Fruit fly (Drosophila melanogaster) whole organism, wandering third instar larva: Measurements from ENCODE around the gene Hand.

Source experiments
- Abd-B ChIP-seq: fragments of >200 bp; optimal IDR thresholded peaks from 2 replicates; lab custom pipeline; 2017; ENCODE audit warnings: missing biosample characterization, missing genetic modification characterization
- CG32264 ChIP-seq: fragments of 200-800 bp; sonication (Bioruptor generic); optimal IDR thresholded peaks from 2 replicates; lab custom pipeline; 2016; ENCODE audit warnings: missing biosample characterization, missing genetic modification characterization
- CG9705 ChIP-seq: fragments of 200-800 bp; sonication (Bioruptor generic); optimal IDR thresholded peaks from 2 replicates; lab custom pipeline; 2018; ENCODE audit warnings: missing biosample characterization, mild to moderate bottlenecking, missing genetic modification characterization
- CrebA ChIP-seq: fragments of 200-800 bp; sonication (Bioruptor generic); optimal IDR thresholded peaks from 2 replicates; lab custom pipeline; 2016; ENCODE audit warnings: missing biosample characterization, mild to moderate bottlenecking, missing genetic modification characterization, borderline replicate concordance
- Dfd ChIP-seq: fragments of >200 bp; optimal IDR thresholded peaks from 2 replicates; lab custom pipeline; 2017; ENCODE audit warnings: missing biosample characterization, missing genetic modification characterization
- Dif ChIP-seq: fragments of 200-275, 200-300 bp; sonication (Bioruptor generic); optimal IDR thresholded peaks from 2 replicates; lab custom pipeline; 2018; ENCODE audit warnings: missing biosample characterization, missing genetic modification characterization; ENCODE audit not compliant: partially characterized antibody
- GATAd ChIP-seq: sonication (Bioruptor generic); optimal IDR thresholded peaks from 2 replicates; lab custom pipeline; 2016; ENCODE audit warnings: missing biosample characterization, missing genetic modification characterization
- HLH106 ChIP-seq: fragments of 200-800 bp; optimal IDR thresholded peaks from 3 replicates; lab custom pipeline; 2019; ENCODE audit warnings: missing biosample characterization, mild to moderate bottlenecking, missing genetic modification characterization, moderate library complexity
- Hnf4 ChIP-seq: fragments of 200-800 bp; sonication (Bioruptor generic); optimal IDR thresholded peaks from 2 replicates; lab custom pipeline; 2016; ENCODE audit warnings: missing biosample characterization, mild to moderate bottlenecking, missing genetic modification characterization
- Hr78 ChIP-seq: fragments of >200 bp; optimal IDR thresholded peaks from 2 replicates; lab custom pipeline; 2017; ENCODE audit warnings: missing biosample characterization, missing genetic modification characterization
- Hr83 ChIP-seq: fragments of 200-300 bp; sonication (Bioruptor generic); optimal IDR thresholded peaks from 2 replicates; lab custom pipeline; 2016; ENCODE audit warnings: missing biosample characterization, mild to moderate bottlenecking, missing genetic modification characterization, moderate library complexity; ENCODE audit not compliant: poor library complexity, severe bottlenecking
- Jra ChIP-seq: sonication (Bioruptor generic); optimal IDR thresholded peaks from 2 replicates; lab custom pipeline; 2016; ENCODE audit warnings: missing biosample characterization, missing genetic modification characterization
- Mio ChIP-seq: sonication (Bioruptor generic); optimal IDR thresholded peaks from 2 replicates; lab custom pipeline; 2016; ENCODE audit warnings: missing biosample characterization, missing genetic modification characterization
- Myc ChIP-seq: fragments of >200 bp; optimal IDR thresholded peaks from 2 replicates; lab custom pipeline; 2017
- N ChIP-seq: fragments of >200 bp; optimal IDR thresholded peaks from 2 replicates; lab custom pipeline; 2018; ENCODE audit warnings: missing biosample characterization, missing external identifiers, missing genetic modification characterization
- OdsH ChIP-seq: fragments of 200-800 bp; sonication (Bioruptor generic); optimal IDR thresholded peaks from 2 replicates; lab custom pipeline; 2016; ENCODE audit warnings: missing biosample characterization, mild to moderate bottlenecking, missing genetic modification characterization
- Rel ChIP-seq, 2 experiments: fragments of 200-800 bp; sonication (Bioruptor generic) in 1 of 2; optimal IDR thresholded peaks; 2 replicates in 1 of 2; 3 replicates in 1 of 2; lab custom pipeline; 2016 to 2019; ENCODE audit warnings: mild to moderate bottlenecking in 2 of 2, missing biosample characterization in 2 of 2, missing genetic modification characterization in 2 of 2, moderate library complexity in 1 of 2
- Sp1 ChIP-seq: fragments of 200-800 bp; sonication (Bioruptor generic); optimal IDR thresholded peaks from 3 replicates; lab custom pipeline; 2019; ENCODE audit warnings: missing biosample characterization, mild to moderate bottlenecking, missing genetic modification characterization, moderate library complexity
- Vsx2 ChIP-seq: fragments of 200-300, 225-300 bp; sonication (Bioruptor generic); optimal IDR thresholded peaks from 2 replicates; lab custom pipeline; 2018; ENCODE audit warnings: missing biosample characterization, missing genetic modification characterization; ENCODE audit not compliant: partially characterized antibody
- br ChIP-seq: fragments of 200-800 bp; sonication (Bioruptor generic); optimal IDR thresholded peaks from 2 replicates; lab custom pipeline; 2016; ENCODE audit warnings: missing biosample characterization, missing genetic modification characterization
- brk ChIP-seq: fragments of 200-800 bp; sonication (Bioruptor generic); optimal IDR thresholded peaks from 2 replicates; lab custom pipeline; 2016; ENCODE audit warnings: missing biosample characterization, mild to moderate bottlenecking, missing genetic modification characterization
- dl ChIP-seq, 2 experiments: fragments of 175-275, 200-275 bp in 1 of 2; fragments of 200-275 bp in 1 of 2; sonication (Bioruptor generic); optimal IDR thresholded peaks; lab custom pipeline; 2018; ENCODE audit warnings: mild to moderate bottlenecking in 2 of 2, missing biosample characterization in 2 of 2, missing genetic modification characterization in 2 of 2, moderate library complexity in 2 of 2; ENCODE audit not compliant: partially characterized antibody in 2 of 2, insufficient read depth in 1 of 2
- dmrt93B ChIP-seq: fragments of 200-800 bp; sonication (Bioruptor generic); optimal IDR thresholded peaks from 2 replicates; lab custom pipeline; 2018; ENCODE audit warnings: missing biosample characterization, mild to moderate bottlenecking, missing genetic modification characterization
- dsf ChIP-seq: sonication (Bioruptor generic); optimal IDR thresholded peaks from 2 replicates; lab custom pipeline; 2016; ENCODE audit warnings: missing biosample characterization, missing genetic modification characterization, borderline replicate concordance
- ey ChIP-seq: fragments of 200-800 bp; sonication (Bioruptor generic); optimal IDR thresholded peaks from 2 replicates; lab custom pipeline; 2016; ENCODE audit warnings: missing biosample characterization, missing genetic modification characterization
- foxo ChIP-seq, 2 experiments: fragments of 200-800 bp; sonication (Bioruptor generic); optimal IDR thresholded peaks; 2 replicates in 1 of 2; 3 replicates in 1 of 2; lab custom pipeline; 2016 to 2017; ENCODE audit warnings: missing biosample characterization in 2 of 2, missing genetic modification characterization in 2 of 2
- fru ChIP-seq: fragments of 200-800 bp; sonication (Bioruptor generic); optimal IDR thresholded peaks from 3 replicates; lab custom pipeline; 2016; ENCODE audit warnings: missing biosample characterization, mild to moderate bottlenecking, missing genetic modification characterization
- h ChIP-seq: fragments of 200-800 bp; sonication (Bioruptor generic); optimal IDR thresholded peaks from 3 replicates; lab custom pipeline; 2016; ENCODE audit warnings: missing biosample characterization, mild to moderate bottlenecking, missing genetic modification characterization
- jim ChIP-seq: fragments of 175-275, 200-325 bp; sonication (Bioruptor generic); optimal IDR thresholded peaks from 2 replicates; lab custom pipeline; 2016; ENCODE audit warnings: missing biosample characterization, mild to moderate bottlenecking, missing genetic modification characterization
- lola ChIP-seq: fragments of >200 bp; optimal IDR thresholded peaks from 2 replicates; lab custom pipeline; 2017; ENCODE audit warnings: missing biosample characterization, missing genetic modification characterization
- pan ChIP-seq: fragments of >200 bp; optimal IDR thresholded peaks from 2 replicates; lab custom pipeline; 2017
- psq ChIP-seq: fragments of 200-800 bp; sonication (Bioruptor generic); optimal IDR thresholded peaks from 3 replicates; lab custom pipeline; 2017; ENCODE audit warnings: missing biosample characterization, mild to moderate bottlenecking, missing genetic modification characterization, moderate library complexity
- rgr ChIP-seq: fragments of 200-800 bp; sonication (Bioruptor generic); optimal IDR thresholded peaks from 3 replicates; lab custom pipeline; 2016; ENCODE audit warnings: missing biosample characterization, mild to moderate bottlenecking, missing genetic modification characterization
- sage ChIP-seq: fragments of 200-800 bp; sonication (Bioruptor generic); optimal IDR thresholded peaks from 2 replicates; lab custom pipeline; 2016; ENCODE audit warnings: missing biosample characterization, mild to moderate bottlenecking, missing genetic modification characterization
- sv ChIP-seq: fragments of 200-800 bp; sonication (Bioruptor generic); optimal IDR thresholded peaks from 3 replicates; lab custom pipeline; 2016; ENCODE audit warnings: missing biosample characterization, missing genetic modification characterization
- tai ChIP-seq: sonication (Bioruptor generic); optimal IDR thresholded peaks from 2 replicates; lab custom pipeline; 2016; ENCODE audit warnings: missing biosample characterization, missing genetic modification characterization
- usp ChIP-seq: fragments of >200 bp; optimal IDR thresholded peaks from 2 replicates; lab custom pipeline; 2017; ENCODE audit warnings: missing biosample characterization, missing genetic modification characterization
- woc ChIP-seq: sonication (Bioruptor generic); optimal IDR thresholded peaks from 2 replicates; lab custom pipeline; 2016; ENCODE audit warnings: missing biosample characterization, mild to moderate bottlenecking, missing genetic modification characterization

The Hand gene

DNA sequence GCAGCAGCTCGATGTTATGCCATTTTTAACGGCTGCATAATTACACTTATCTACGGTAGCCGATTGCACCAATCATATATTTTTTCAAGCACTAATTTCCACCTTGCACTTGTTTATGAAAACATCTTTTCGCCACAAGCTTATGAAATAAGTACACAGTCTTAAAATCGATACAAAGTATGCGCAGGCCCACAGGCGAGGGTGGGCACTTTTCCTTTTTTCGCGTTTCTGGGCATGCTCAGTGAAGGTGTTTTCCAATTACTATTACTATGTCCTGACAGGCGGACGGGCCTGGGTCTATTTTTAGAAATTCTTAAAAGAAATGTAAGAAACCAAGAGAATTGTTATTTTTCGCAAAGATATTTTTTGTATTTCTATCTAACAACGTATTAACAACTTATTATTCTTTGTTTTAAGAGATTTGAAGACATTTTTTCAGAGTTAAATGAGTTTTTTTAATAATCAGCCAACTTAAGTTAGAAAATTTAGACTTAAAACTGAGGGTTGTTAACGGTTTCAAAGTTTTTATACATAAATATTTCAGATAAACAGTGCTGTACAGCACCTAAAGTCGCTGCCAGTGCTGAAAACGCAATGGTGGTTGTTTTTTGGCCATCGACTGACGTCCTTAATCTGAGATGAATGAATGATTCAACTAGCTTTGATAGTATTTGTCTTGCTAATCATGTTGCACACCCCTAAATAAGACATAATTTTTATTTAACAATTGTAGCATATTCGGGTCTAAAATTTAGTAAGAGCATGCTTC is 15.6 kb upstream of the Hand start, which contains the start of gene Cdk5alpha:
Gene Cdk5alpha (minus strand): TSS at position 343 of the 769 bp plus-strand sequence.
- TF ChIP-seq tai (GFP tag; lab: Kevin White, UChicago) (peak; percentile 59), Hr83 (GFP tag; lab: Kevin White, UChicago) (peak; percentile 6), Hnf4 (peak; percentile 33), dmrt93B (GFP tag; lab: Kevin White, UChicago) (no peak), Abd-B (no peak), ey (GFP tag; lab: Kevin White, UChicago) (no peak), Dfd (no peak)
- TF ChIP-seq, all 38 proteins: peak for 3

DNA sequence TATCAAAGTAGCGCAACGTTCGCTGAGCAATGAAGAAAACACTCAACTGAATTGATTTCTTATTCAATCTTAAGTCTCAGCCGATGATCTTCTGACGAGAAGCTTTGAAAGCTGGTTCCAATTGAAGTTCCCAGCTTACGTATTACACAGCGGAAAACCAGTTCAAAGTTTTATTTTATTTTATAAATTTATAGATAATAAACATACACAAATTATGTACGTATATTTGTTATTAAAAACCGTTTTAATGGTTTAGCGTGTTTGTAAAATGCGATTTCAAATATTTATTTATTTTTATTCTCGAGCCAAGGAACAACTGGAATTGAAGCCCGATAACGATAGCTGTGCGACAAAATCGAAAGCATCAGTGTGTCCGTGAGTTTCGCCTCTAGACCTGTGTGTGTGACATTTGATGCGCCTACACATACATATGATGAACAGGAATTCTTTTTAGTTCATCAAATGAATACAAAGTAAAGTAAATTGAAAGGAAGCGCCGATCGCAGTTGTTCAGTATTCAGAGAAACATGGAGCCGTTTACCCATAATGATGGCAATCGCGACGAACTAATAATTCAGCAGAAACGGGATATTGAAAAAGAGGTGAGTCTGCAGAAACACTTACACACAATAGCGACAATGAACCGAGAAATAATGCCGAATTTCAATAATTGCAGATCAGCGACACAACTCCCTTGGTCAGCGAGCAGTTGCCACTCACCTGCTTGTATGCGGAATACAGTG is 11.5 kb upstream of the Hand start, which contains the start of the genes CG5390 and CG4968:
Gene CG5390 (minus strand): TSS at position 77 of the 743 bp plus-strand sequence.
Gene CG4968 (plus strand): TSS at position 405 of the 743 bp plus-strand sequence.
- TF ChIP-seq Mio (GFP tag; lab: Kevin White, UChicago) (no peak), h (peak; percentile 74), Hr78 (GFP tag; lab: Kevin White, UChicago) (no peak), foxo (GFP tag; optimal IDR thresholded peaks at IDR 0.05; lab: Kevin White, UChicago) (peak in 1 of 2 experiments; percentile 84), Myc (no peak), usp (GFP tag; lab: Kevin White, UChicago) (no peak), tai (GFP tag; lab: Kevin White, UChicago) (peak; percentile 66), Rel (GFP tag; optimal IDR thresholded peaks at IDR 0.05; lab: Kevin White, UChicago) (peak; percentile 84), Rel (tag; optimal IDR thresholded peaks at IDR 0.05; lab: Kevin White, UChicago) (peak; percentile 69), sv (peak; percentile 52), Hr83 (GFP tag; lab: Kevin White, UChicago) (no peak), N (GFP tag; lab: Kevin White, UChicago) (no peak), Vsx2 (GFP tag; lab: Kevin White, UChicago) (no peak), CrebA (no peak), rgr (GFP tag; lab: Kevin White, UChicago) (peak; percentile 80), OdsH (GFP tag; lab: Kevin White, UChicago) (peak; percentile 81), Dfd (no peak), br (GFP tag; lab: Kevin White, UChicago) (no peak), CG32264 (no peak), dsf (GFP tag; lab: Kevin White, UChicago) (peak; percentile 46), lola (GFP tag; lab: Kevin White, UChicago) (no peak), Jra (GFP tag; lab: Kevin White, UChicago) (peak; percentile 56), psq (peak; percentile 71), fru (no peak), sage (peak; percentile 88), pan (lab: Kevin White, UChicago) (no peak), GATAd (GFP tag; lab: Kevin White, UChicago) (no peak), jim (GFP tag; lab: Kevin White, UChicago) (no peak), dl (GFP tag; optimal IDR thresholded peaks at IDR 0.05; lab: Kevin White, UChicago; ENCODE audit: insufficient read depth in 1 of 2, partially characterized antibody in 2 of 2) (no peak), Abd-B (no peak), dmrt93B (GFP tag; lab: Kevin White, UChicago) (no peak), HLH106 (peak; percentile 82), woc (GFP tag; lab: Kevin White, UChicago) (peak; percentile 67), CG9705 (peak; percentile 72), Dif (GFP tag; lab: Kevin White, UChicago) (peak; percentile 3), Sp1 (GFP tag; lab: Kevin White, UChicago) (peak; percentile 85), Hnf4 (peak; percentile 79), brk (peak; percentile 90), ey (GFP tag; lab: Kevin White, UChicago) (peak; percentile 69)
- TF ChIP-seq, all 38 proteins: peak for 19
